Fruit fly (Drosophila melanogaster) whole organism: ENCODE results near the gene CG14598.
A peak's percentile ranks its signal among the peaks of the same experiment; 100 is the strongest.

Source experiments
- CG8478 ChIP-seq: fragments of >200 bp; optimal IDR thresholded peaks from 2 replicates; lab custom pipeline; 2018; ENCODE audit warnings: inconsistent platforms
- Dll ChIP-seq: fragments of >200 bp; optimal IDR thresholded peaks from 2 replicates; lab custom pipeline; 2017
- EcR ChIP-seq, 2 experiments: fragments of >200 bp; optimal IDR thresholded peaks; 2 replicates each; lab custom pipeline; 2017; ENCODE audit warnings: missing biosample characterization in 2 of 2, missing genetic modification characterization in 2 of 2, missing genetic modification reagents in 2 of 2
- pan ChIP-seq: fragments of >200 bp; optimal IDR thresholded peaks from 2 replicates; lab custom pipeline; 2017
- psq ChIP-seq: fragments of >200 bp; optimal IDR thresholded peaks from 2 replicates; lab custom pipeline; 2017
- usp ChIP-seq: fragments of >200 bp; optimal IDR thresholded peaks from 2 replicates; lab custom pipeline; 2017; ENCODE audit warnings: missing biosample characterization, missing genetic modification characterization, mixed read lengths

Gene CG14598

DNA sequence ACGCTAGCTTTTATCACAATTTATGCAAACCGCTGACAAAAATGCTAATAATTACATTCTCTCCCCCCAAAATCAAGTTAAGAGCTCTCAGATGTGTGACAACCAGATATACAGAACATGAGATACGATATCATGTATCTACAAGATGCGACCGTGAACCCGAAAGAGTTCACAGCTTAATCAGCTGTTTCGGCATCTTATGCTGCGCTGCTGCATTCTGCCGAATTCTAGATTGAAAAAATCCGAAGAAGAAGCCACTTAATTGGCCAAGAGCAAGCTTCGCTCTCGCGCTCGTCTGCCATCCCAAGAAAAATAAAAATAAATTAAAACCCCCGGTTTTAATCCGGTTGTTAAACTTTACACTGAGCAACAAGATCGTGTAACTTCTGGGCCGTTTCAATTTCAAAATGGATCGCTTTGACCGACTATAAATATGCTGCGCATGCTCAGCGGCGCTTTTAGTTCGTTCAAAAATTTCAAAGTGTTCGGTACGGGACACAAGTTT is at the start of gene CG14598:
Gene CG14598 (plus strand): TSS at position 455 of the 505 bp plus-strand sequence.
- TF ChIP-seq pan (lab: Kevin White, UChicago) (no peak), usp (GFP tag; lab: Kevin White, UChicago) (no peak), Dll (lab: Kevin White, UChicago) (no peak), psq (lab: Kevin White, UChicago) (no peak), CG8478 (lab: Kevin White, UChicago) (no peak), EcR (GFP tag; optimal IDR thresholded peaks at IDR 0.05; lab: Kevin White, UChicago) (no peak)

DNA sequence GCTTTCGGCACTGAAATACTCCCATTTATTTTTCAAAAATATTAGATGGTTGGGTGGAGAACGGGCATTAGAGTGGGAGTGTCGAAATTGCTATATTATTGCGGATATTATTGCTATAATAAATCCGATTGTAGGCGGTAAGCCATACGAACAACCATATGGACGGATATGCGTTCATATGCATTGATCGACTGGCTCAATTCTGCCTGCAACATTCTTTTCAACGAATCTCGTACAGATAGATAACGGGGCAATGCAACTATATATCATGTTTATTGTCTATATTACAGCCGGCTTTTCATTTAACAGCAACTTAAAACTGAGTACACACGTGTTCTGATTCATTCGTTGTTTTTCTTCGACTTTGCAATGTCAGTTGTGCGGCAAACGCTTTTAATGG is 48.4 kb upstream of the CG14598 start, which contains the start of gene CG42650:
Gene CG42650 (plus strand): TSS at position 301 of the 400 bp plus-strand sequence.
- TF ChIP-seq CG8478 (lab: Kevin White, UChicago), result no peak
- no peak for TF ChIP-seq EcR (GFP tag; optimal IDR thresholded peaks at IDR 0.05; lab: Kevin White, UChicago)
- TF ChIP-seq usp (GFP tag; lab: Kevin White, UChicago), result no peak
- TF ChIP-seq pan (lab: Kevin White, UChicago), result no peak
- no peak for TF ChIP-seq Dll (lab: Kevin White, UChicago)
- TF ChIP-seq psq (lab: Kevin White, UChicago), result no peak

DNA sequence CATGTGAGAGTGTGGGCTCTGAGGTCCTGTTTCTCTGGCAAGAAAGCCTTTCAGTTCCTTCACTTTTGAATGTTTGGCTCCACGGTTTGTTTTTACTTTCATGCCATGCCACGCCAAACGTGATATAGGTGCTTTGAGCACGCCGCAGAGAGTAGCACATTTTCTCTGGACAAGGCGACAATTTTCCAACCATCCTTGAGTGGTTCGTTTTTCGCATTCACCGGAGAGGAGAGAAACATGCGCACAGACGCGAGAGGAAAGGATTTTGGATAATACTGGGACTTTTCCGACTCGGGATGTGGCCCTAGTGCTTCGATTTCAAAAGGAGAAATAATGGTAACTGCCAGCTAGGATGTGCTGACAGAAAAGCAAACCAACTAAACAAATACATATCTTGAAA is 45.5 kb upstream of the CG14598 start:
- no peak for TF ChIP-seq usp (GFP tag; lab: Kevin White, UChicago)
- TF ChIP-seq psq (lab: Kevin White, UChicago), result no peak
- no peak for TF ChIP-seq CG8478 (lab: Kevin White, UChicago)

- TF ChIP-seq usp (GFP tag; lab: Kevin White, UChicago) (no peak), Dll (lab: Kevin White, UChicago) (no peak), CG8478 (lab: Kevin White, UChicago) (no peak), EcR (GFP tag; optimal IDR thresholded peaks at IDR 0.05; lab: Kevin White, UChicago) (no peak)
Measured at dm6 chr3R:7406569-7406968, 33.0 kb upstream of the CG14598 start, which contains the start of gene Ir84a. TSS of gene Ir84a (plus strand) at chr3R:7406869.

- TF ChIP-seq EcR (GFP tag; optimal IDR thresholded peaks at IDR 0.05; lab: Kevin White, UChicago), result no peak
- TF ChIP-seq usp (GFP tag; lab: Kevin White, UChicago), result no peak
- TF ChIP-seq psq (lab: Kevin White, UChicago), result no peak
- TF ChIP-seq pan (lab: Kevin White, UChicago), result no peak
- no peak for TF ChIP-seq Dll (lab: Kevin White, UChicago)
- TF ChIP-seq CG8478 (lab: Kevin White, UChicago), result no peak
Measured at dm6 chr3R:7420465-7420864, 19.1 kb upstream of the CG14598 start, which contains the start of gene wa-cup. TSS of gene wa-cup (plus strand) at chr3R:7420765.

- TF ChIP-seq psq (lab: Kevin White, UChicago), result no peak
- no peak for TF ChIP-seq usp (GFP tag; lab: Kevin White, UChicago)
Measured at dm6 chr3R:7438869-7439268, 691 bp upstream of the CG14598 start.

- no peak for TF ChIP-seq psq (lab: Kevin White, UChicago)
- TF ChIP-seq CG8478 (lab: Kevin White, UChicago), result no peak
- TF ChIP-seq EcR (GFP tag; optimal IDR thresholded peaks at IDR 0.05; lab: Kevin White, UChicago), result no peak
- no peak for TF ChIP-seq pan (lab: Kevin White, UChicago)
- TF ChIP-seq usp (GFP tag; lab: Kevin White, UChicago), result no peak
- TF ChIP-seq Dll (lab: Kevin White, UChicago), result no peak
Measured at dm6 chr3R:7441359-7441758, 1.8 kb downstream of the CG14598 start.

dm6 chr3R:7471894-7472293 is 32.3 kb downstream of the CG14598 start:
- no peak for TF ChIP-seq Dll (lab: Kevin White, UChicago)
- TF ChIP-seq psq (lab: Kevin White, UChicago), result no peak
- no peak for TF ChIP-seq pan (lab: Kevin White, UChicago)
- no peak for TF ChIP-seq CG8478 (lab: Kevin White, UChicago)
- TF ChIP-seq usp (GFP tag; lab: Kevin White, UChicago), result no peak
- no peak for TF ChIP-seq EcR (GFP tag; optimal IDR thresholded peaks at IDR 0.05; lab: Kevin White, UChicago)

- TF ChIP-seq psq (lab: Kevin White, UChicago) (no peak), usp (GFP tag; lab: Kevin White, UChicago) (no peak), pan (lab: Kevin White, UChicago) (no peak), CG8478 (lab: Kevin White, UChicago) (no peak), EcR (GFP tag; optimal IDR thresholded peaks at IDR 0.05; lab: Kevin White, UChicago) (no peak), Dll (lab: Kevin White, UChicago) (no peak)
Measured at dm6 chr3R:7473767-7474254, 34.3 kb downstream of the CG14598 start, which contains the start of gene CG1142. TSS of gene CG1142 (minus strand) at chr3R:7473781.

dm6 chr3R:7474616-7475120 is 35.1 kb downstream of the CG14598 start:
- TF ChIP-seq EcR (GFP tag; optimal IDR thresholded peaks at IDR 0.05; lab: Kevin White, UChicago) (peak; percentile 74 to 87), CG8478 (lab: Kevin White, UChicago) (no peak)

DNA sequence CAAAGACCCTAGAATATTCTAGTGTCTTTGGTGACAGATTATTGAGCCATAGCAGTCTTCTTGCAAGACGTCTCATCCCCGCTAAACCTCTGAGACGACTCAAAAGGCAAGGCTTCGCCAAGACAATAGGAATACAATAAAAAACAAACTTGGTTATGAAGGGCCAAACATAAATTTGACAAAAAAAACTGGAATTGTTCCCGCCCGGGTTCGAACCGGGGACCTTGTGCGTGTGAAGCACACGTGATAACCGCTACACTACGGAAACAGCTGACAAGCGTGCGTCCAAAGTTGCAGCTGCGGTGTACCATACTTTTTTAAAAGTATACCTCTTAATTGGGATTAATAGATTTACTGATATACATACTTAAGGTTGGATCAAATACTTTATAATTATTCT is 36.1 kb downstream of the CG14598 start:
- no peak for TF ChIP-seq EcR (GFP tag; optimal IDR thresholded peaks at IDR 0.05; lab: Kevin White, UChicago)
- no peak for TF ChIP-seq usp (GFP tag; lab: Kevin White, UChicago)
- no peak for TF ChIP-seq pan (lab: Kevin White, UChicago)
- TF ChIP-seq psq (lab: Kevin White, UChicago), result no peak
- TF ChIP-seq CG8478 (lab: Kevin White, UChicago), result no peak
- TF ChIP-seq Dll (lab: Kevin White, UChicago), result no peak

DNA sequence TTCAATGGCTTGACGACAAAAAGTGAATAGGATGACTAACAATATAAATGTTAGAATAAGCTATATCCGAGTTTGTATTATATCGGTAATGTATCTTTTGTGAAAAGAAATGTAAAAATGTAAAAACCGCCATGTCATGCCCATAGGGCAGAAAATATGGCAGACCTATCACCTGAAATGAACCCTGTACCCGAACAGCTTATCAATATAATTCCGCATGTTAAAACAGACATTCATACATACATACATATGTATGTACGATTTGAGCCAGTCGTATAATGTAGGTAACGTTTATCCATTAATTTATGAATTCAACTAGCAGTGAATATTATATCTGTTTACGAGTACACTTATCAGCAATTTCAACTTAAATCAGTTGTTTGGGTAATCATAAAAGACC is 50.3 kb downstream of the CG14598 start:
- TF ChIP-seq Dll (lab: Kevin White, UChicago), result no peak
- no peak for TF ChIP-seq psq (lab: Kevin White, UChicago)
